Fruit fly (Drosophila melanogaster) whole organism, embryonic: ENCODE measurements around the gene Syx1A.
A peak's percentile ranks its signal among the peaks of the same experiment; 100 is the strongest.

ENCODE experiments used
- C15 ChIP-seq: fragments of 200-800 bp; sonication (Bioruptor generic); IDR thresholded peaks from 3 replicates; pipeline ENCODE4 v1.3.6; 2022; ENCODE audit warnings: missing biosample characterization, missing genetic modification characterization
- CG10366 ChIP-seq: fragments of 200-800 bp; sonication (Bioruptor generic); IDR thresholded peaks from 2 replicates; pipeline ENCODE4 v1.3.6; 2022; ENCODE audit warnings: missing biosample characterization, missing genetic modification characterization
- CG10543 ChIP-seq: fragments of 200-800 bp; sonication (Bioruptor generic); optimal IDR thresholded peaks from 3 replicates; lab custom pipeline; 2017; ENCODE audit warnings: missing biosample characterization, mild to moderate bottlenecking, missing genetic modification characterization, moderate library complexity
- CG12219 ChIP-seq: fragments of 200-800 bp; sonication (Bioruptor generic); optimal IDR thresholded peaks from 3 replicates; lab custom pipeline; 2018; ENCODE audit warnings: missing biosample characterization, mild to moderate bottlenecking, missing genetic modification characterization
- CG13287 ChIP-seq: fragments of 200-800 bp; sonication (Bioruptor generic); IDR thresholded peaks from 2 replicates; pipeline ENCODE4 v1.3.6; 2022; ENCODE audit warnings: missing biosample characterization, missing genetic modification characterization; ENCODE audit not compliant: partially characterized antibody
- CG14965 ChIP-seq: fragments of 200-800 bp; sonication (Bioruptor generic); optimal IDR thresholded peaks from 2 replicates; lab custom pipeline; 2016; ENCODE audit warnings: missing biosample characterization, missing genetic modification characterization, borderline replicate concordance
- CG15479 ChIP-seq: fragments of 200-800 bp; sonication (Bioruptor generic); optimal IDR thresholded peaks from 3 replicates; lab custom pipeline; 2019; ENCODE audit warnings: missing biosample characterization, mild to moderate bottlenecking, missing genetic modification characterization, moderate library complexity
- CG15514 ChIP-seq: fragments of 200-800 bp; sonication (Bioruptor generic); optimal IDR thresholded peaks from 3 replicates; lab custom pipeline; 2017; ENCODE audit warnings: missing biosample characterization, missing genetic modification characterization, mild to moderate bottlenecking, moderate library complexity, missing genetic modification reagents
- CG15601 ChIP-seq: fragments of 200-800 bp; sonication (Bioruptor generic); optimal IDR thresholded peaks from 3 replicates; lab custom pipeline; 2019; ENCODE audit warnings: missing biosample characterization, mild to moderate bottlenecking, missing genetic modification characterization, moderate library complexity
- CG1602 ChIP-seq: fragments of 200-800 bp; sonication (Bioruptor generic); optimal IDR thresholded peaks from 3 replicates; lab custom pipeline; 2016; ENCODE audit warnings: missing biosample characterization, missing genetic modification characterization
- CG18619 ChIP-seq: fragments of 200-800 bp; sonication (Bioruptor generic); optimal IDR thresholded peaks from 3 replicates; lab custom pipeline; 2017; ENCODE audit warnings: missing biosample characterization, mild to moderate bottlenecking, missing genetic modification characterization
- CG2712 ChIP-seq: fragments of 200-800 bp; optimal IDR thresholded peaks from 3 replicates; lab custom pipeline; 2019; ENCODE audit warnings: missing biosample characterization, mild to moderate bottlenecking, missing genetic modification characterization, moderate library complexity
- CG31441 ChIP-seq: fragments of 200-800 bp; sonication (Bioruptor generic); IDR thresholded peaks from 2 replicates; pipeline ENCODE4 v1.3.6; 2022; ENCODE audit warnings: missing biosample characterization, missing genetic modification characterization
- CG4328 ChIP-seq: fragments of 200-800 bp; sonication (Bioruptor generic); optimal IDR thresholded peaks from 3 replicates; lab custom pipeline; 2017; ENCODE audit warnings: missing biosample characterization, missing genetic modification reagents, missing genetic modification characterization
- CG43689 ChIP-seq: fragments of 200-800 bp; sonication (Bioruptor generic); IDR thresholded peaks from 2 replicates; pipeline ENCODE4 v1.3.6; 2022; ENCODE audit warnings: missing biosample characterization, missing genetic modification characterization
- CG5953 ChIP-seq: fragments of 200-800 bp; sonication (Bioruptor generic); IDR thresholded peaks from 2 replicates; pipeline ENCODE4 v1.3.6; 2022; ENCODE audit warnings: missing biosample characterization, missing genetic modification characterization
- CG6272 ChIP-seq: fragments of 200-800 bp; sonication (Bioruptor generic); IDR thresholded peaks from 2 replicates; pipeline ENCODE4 v1.3.6; 2022; ENCODE audit warnings: missing biosample characterization, missing genetic modification characterization
- CG6683 ChIP-seq: fragments of 200-800 bp; sonication (Bioruptor generic); optimal IDR thresholded peaks from 2 replicates; lab custom pipeline; 2017; ENCODE audit warnings: missing biosample characterization, mild to moderate bottlenecking, missing genetic modification characterization, missing genetic modification reagents
- Chrac-16 ChIP-seq: fragments of 200-800 bp; sonication (Bioruptor generic); optimal IDR thresholded peaks from 3 replicates; lab custom pipeline; 2016; ENCODE audit warnings: missing biosample characterization, missing genetic modification characterization
- Dp ChIP-seq: fragments of 200-800 bp; sonication (Bioruptor generic); optimal IDR thresholded peaks from 2 replicates; lab custom pipeline; 2018; ENCODE audit warnings: missing biosample characterization, mild to moderate bottlenecking, missing genetic modification characterization, moderate library complexity
- Fer1 ChIP-seq: fragments of 200-800 bp; sonication (Bioruptor generic); optimal IDR thresholded peaks from 2 replicates; lab custom pipeline; 2017; ENCODE audit warnings: missing biosample characterization, mild to moderate bottlenecking, missing genetic modification characterization
- Hr78 ChIP-seq, 2 experiments: fragments of 200-800 bp in 1 of 2; fragments of >200 bp in 1 of 2; sonication (Bioruptor generic) in 1 of 2; optimal IDR thresholded peaks; 2 replicates each; lab custom pipeline; 2017 to 2019; ENCODE audit warnings: missing biosample characterization in 2 of 2, missing genetic modification characterization in 2 of 2, mild to moderate bottlenecking in 1 of 2, moderate library complexity in 1 of 2
- Jarid2 ChIP-seq: fragments of 200-800 bp; sonication (Bioruptor generic); optimal IDR thresholded peaks from 3 replicates; lab custom pipeline; 2017; ENCODE audit warnings: mild to moderate bottlenecking, missing biosample characterization, missing genetic modification reagents, missing genetic modification characterization
- Neu2 ChIP-seq: fragments of 200-800 bp; sonication (Bioruptor generic); optimal IDR thresholded peaks from 3 replicates; lab custom pipeline; 2016; ENCODE audit warnings: missing biosample characterization, missing genetic modification characterization, borderline replicate concordance
- Scr ChIP-seq: fragments of 200-800 bp; sonication (Bioruptor generic); IDR thresholded peaks from 2 replicates; pipeline ENCODE4 v1.3.6; 2022; ENCODE audit warnings: missing biosample characterization, missing genetic modification characterization; ENCODE audit not compliant: partially characterized antibody
- Sox102F ChIP-seq: fragments of 200-800 bp; sonication (Bioruptor generic); optimal IDR thresholded peaks from 2 replicates; lab custom pipeline; 2018; ENCODE audit warnings: missing biosample characterization, mild to moderate bottlenecking, missing genetic modification characterization, moderate library complexity
- Taf1 ChIP-seq: fragments of 200-800 bp; sonication (Bioruptor generic); IDR thresholded peaks from 2 replicates; pipeline ENCODE4 v1.3.6; 2022; ENCODE audit warnings: missing biosample characterization, missing genetic modification characterization
- Trl ChIP-seq, 3 experiments: fragments of >200 bp in 2 of 3; fragments of 200-800 bp in 1 of 3; sonication (Bioruptor generic) in 1 of 3; optimal IDR thresholded peaks; 2 replicates in 1 of 3; 3 replicates in 2 of 3; lab custom pipeline; 2016 to 2017; ENCODE audit warnings: missing biosample characterization in 1 of 3, missing genetic modification characterization in 1 of 3
- abd-A ChIP-seq: fragments of 200-800 bp; sonication (Bioruptor generic); optimal IDR thresholded peaks from 3 replicates; lab custom pipeline; 2019; ENCODE audit warnings: missing biosample characterization, mild to moderate bottlenecking, missing genetic modification characterization, moderate library complexity
- ash1 ChIP-seq: fragments of 200-800 bp; sonication (Bioruptor generic); optimal IDR thresholded peaks from 2 replicates; lab custom pipeline; 2018; ENCODE audit warnings: missing biosample characterization, mild to moderate bottlenecking, missing genetic modification characterization
- bab2 ChIP-seq: fragments of 200-800 bp; sonication (Bioruptor generic); optimal IDR thresholded peaks from 2 replicates; lab custom pipeline; 2016; ENCODE audit warnings: missing biosample characterization, missing genetic modification characterization
- dimm ChIP-seq: fragments of 200-800 bp; sonication (Bioruptor generic); IDR thresholded peaks from 2 replicates; pipeline ENCODE4 v1.3.6; 2022; ENCODE audit warnings: missing biosample characterization, missing genetic modification characterization
- gcm ChIP-seq: fragments of 200-800 bp; sonication (Bioruptor generic); optimal IDR thresholded peaks from 2 replicates; lab custom pipeline; 2019; ENCODE audit warnings: missing biosample characterization, mild to moderate bottlenecking, missing genetic modification characterization, moderate library complexity
- h ChIP-seq: fragments of >200 bp; optimal IDR thresholded peaks from 2 replicates; lab custom pipeline; 2017
- insv ChIP-seq, 2 experiments: fragments of 200-800 bp; sonication (Bioruptor generic); optimal IDR thresholded peaks; 3 replicates each; lab custom pipeline; 2016 to 2018; ENCODE audit warnings: missing biosample characterization in 2 of 2, missing genetic modification characterization in 2 of 2
- lov ChIP-seq, 2 experiments: fragments of 200-800 bp in 1 of 2; fragments of >200 bp in 1 of 2; sonication (Bioruptor generic) in 1 of 2; IDR thresholded peaks in 1 of 2; optimal IDR thresholded peaks in 1 of 2; 2 replicates in 1 of 2; 3 replicates in 1 of 2; pipeline versions ENCODE4 v1.3.6 to Lab custom; 2017 to 2022; ENCODE audit warnings: missing biosample characterization in 1 of 2, missing genetic modification characterization in 1 of 2
- org-1 ChIP-seq: fragments of 200-800 bp; sonication (Bioruptor generic); optimal IDR thresholded peaks from 2 replicates; lab custom pipeline; 2017; ENCODE audit warnings: missing biosample characterization, missing genetic modification characterization
- pb ChIP-seq: fragments of 200-800 bp; sonication (Bioruptor generic); optimal IDR thresholded peaks from 3 replicates; lab custom pipeline; 2016; ENCODE audit warnings: missing biosample characterization, missing genetic modification characterization
- pnt ChIP-seq: fragments of 200-800 bp; sonication (Bioruptor generic); optimal IDR thresholded peaks from 3 replicates; lab custom pipeline; 2016; ENCODE audit warnings: missing biosample characterization, missing genetic modification characterization
- psq ChIP-seq: fragments of 200-800 bp; sonication (Bioruptor generic); optimal IDR thresholded peaks from 2 replicates; lab custom pipeline; 2017; ENCODE audit warnings: missing biosample characterization, missing genetic modification characterization
- pum ChIP-seq: fragments of 200-800 bp; sonication (Bioruptor generic); optimal IDR thresholded peaks from 2 replicates; lab custom pipeline; 2016; ENCODE audit warnings: missing biosample characterization, missing genetic modification characterization
- sc ChIP-seq, 3 experiments: fragments of >200 bp in 2 of 3; fragments of 200-800 bp in 1 of 3; sonication (Bioruptor generic) in 1 of 3; optimal IDR thresholded peaks; 2 replicates in 2 of 3; 3 replicates in 1 of 3; lab custom pipeline; 2017; ENCODE audit warnings: mild to moderate bottlenecking in 1 of 3, missing biosample characterization in 1 of 3, missing genetic modification characterization in 1 of 3, missing genetic modification reagents in 1 of 3
- vfl ChIP-seq: fragments of 200-800 bp; sonication (Bioruptor generic); optimal IDR thresholded peaks from 2 replicates; lab custom pipeline; 2016; ENCODE audit warnings: missing biosample characterization, missing genetic modification characterization

Gene Syx1A

dm6 chr3R:24105312-24105902 is at the start of gene Syx1A (continued):
- TF ChIP-seq CG12219 (GFP tag; lab: Kevin White, UChicago) (peak; percentile 10), Hr78 (GFP tag; optimal IDR thresholded peaks at IDR 0.05; lab: Kevin White, UChicago) (no peak), CG10543 (GFP tag; lab: Kevin White, UChicago) (peak; percentile 68), CG18619 (peak; percentile 23), CG4328 (GFP tag; lab: Kevin White, UChicago) (peak; percentile 19), Dp (GFP tag; lab: Kevin White, UChicago) (peak; percentile 25)

DNA sequence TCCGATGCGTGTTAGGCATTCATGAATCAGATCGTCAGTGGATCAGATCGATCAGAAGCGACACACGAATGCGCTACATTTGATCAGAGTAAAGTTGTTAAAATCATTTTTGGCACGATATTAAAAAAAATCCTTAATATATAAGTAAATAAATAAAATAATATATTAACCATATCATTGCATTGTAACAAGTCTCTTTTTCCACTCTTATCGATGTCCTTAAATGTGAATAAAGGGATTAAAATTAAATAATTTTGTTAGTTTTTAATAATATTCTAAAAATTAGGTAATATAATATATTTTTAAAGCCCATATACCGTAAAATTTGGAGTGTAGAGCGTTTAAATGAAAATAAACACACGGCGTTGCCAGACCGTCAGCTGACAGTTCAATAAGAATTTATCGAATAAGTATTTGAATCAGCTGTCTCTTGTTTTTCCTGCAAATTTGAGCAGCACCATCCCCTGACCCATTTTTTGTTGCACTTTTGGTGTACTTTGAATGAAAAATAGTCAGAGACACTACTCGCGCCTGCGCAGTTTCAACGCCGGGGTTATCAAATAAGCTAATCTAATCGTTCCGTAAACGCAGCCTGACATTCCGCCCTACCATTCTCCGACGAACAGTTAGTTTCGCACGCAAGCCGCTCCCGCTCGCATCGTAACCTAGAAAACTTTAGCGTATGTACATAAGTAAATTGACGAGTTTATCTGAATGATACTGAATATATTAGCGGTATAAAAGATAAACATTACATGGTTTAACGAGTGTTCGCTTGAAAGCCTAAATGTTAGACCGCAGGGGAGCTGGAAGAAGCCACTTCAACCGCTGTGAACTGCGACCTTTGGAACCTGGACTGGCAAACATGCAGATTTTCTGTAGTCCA is 46.6 kb upstream of the Syx1A start, which contains the start of the genes p38a and CG6178:
Gene p38a (minus strand): TSS at position 398 of the 886 bp plus-strand sequence.
Gene CG6178 (plus strand): TSS at position 424 of the 886 bp plus-strand sequence.
- peak; percentile 95 for TF ChIP-seq C15 (GFP tag; lab: Robert Waterston, UW)
- TF ChIP-seq Jarid2: peak; percentile 86
- TF ChIP-seq Taf1: peak; percentile 88
- TF ChIP-seq psq: peak; percentile 90
- TF ChIP-seq pum (GFP tag; lab: Kevin White, UChicago): peak; percentile 35
- TF ChIP-seq CG15479: peak; percentile 39
- peak in 1 of 2 experiments; percentile 72 for TF ChIP-seq insv (GFP tag; optimal IDR thresholded peaks at IDR 0.05; lab: Kevin White, UChicago)
- no peak for TF ChIP-seq h (lab: Kevin White, UChicago)
- TF ChIP-seq CG14965 (GFP tag; lab: Kevin White, UChicago): no peak
- TF ChIP-seq bab2 (GFP tag; lab: Kevin White, UChicago): peak; percentile 69
- no peak for TF ChIP-seq sc (optimal IDR thresholded peaks at IDR 0.05; lab: Kevin White, UChicago)
- TF ChIP-seq sc (GFP tag; optimal IDR thresholded peaks at IDR 0.05; lab: Kevin White, UChicago): peak; percentile 94
- no peak for TF ChIP-seq abd-A (tag; lab: Kevin White, UChicago)
- TF ChIP-seq CG43689: peak; percentile 92
- TF ChIP-seq Hr78 (GFP tag; optimal IDR thresholded peaks at IDR 0.05; lab: Kevin White, UChicago): peak in 1 of 2 experiments; percentile 83
- TF ChIP-seq CG2712 (tag; lab: Kevin White, UChicago): peak; percentile 99
- TF ChIP-seq CG6683 (GFP tag; lab: Kevin White, UChicago): peak; percentile 95
- TF ChIP-seq CG6272: peak; percentile 94
- peak; percentile 94 for TF ChIP-seq CG5953 (GFP tag; lab: Robert Waterston, UW)
- TF ChIP-seq CG15601 (tag; lab: Kevin White, UChicago): peak; percentile 95
- TF ChIP-seq vfl (GFP tag; lab: Kevin White, UChicago): peak; percentile 62
- peak; percentile 88 for TF ChIP-seq dimm (GFP tag; lab: Robert Waterston, UW)
- peak; percentile 89 for TF ChIP-seq CG15514 (GFP tag; lab: Kevin White, UChicago)
- peak; percentile 96 for TF ChIP-seq CG10366 (GFP tag; lab: Robert Waterston, UW)
- no peak for TF ChIP-seq lov (optimal IDR thresholded peaks at IDR 0.05; lab: Kevin White, UChicago)
- peak; percentile 81; the same call in 2 of the 3 replicates for TF ChIP-seq lov (GFP tag; IDR thresholded peaks at IDR 0.05; lab: Robert Waterston, UW)
- TF ChIP-seq Chrac-16 (GFP tag; lab: Kevin White, UChicago): peak; percentile 89
- peak; percentile 93 for TF ChIP-seq CG1602 (GFP tag; lab: Kevin White, UChicago)
- peak; percentile 48 for TF ChIP-seq ash1 (GFP tag; lab: Kevin White, UChicago)
- TF ChIP-seq CG13287: no peak
- TF ChIP-seq Fer1 (GFP tag; lab: Kevin White, UChicago): peak; percentile 97
- TF ChIP-seq pnt: peak; percentile 53
- TF ChIP-seq org-1 (GFP tag; lab: Kevin White, UChicago): peak; percentile 92
- TF ChIP-seq Sox102F (GFP tag; lab: Kevin White, UChicago): peak; percentile 99
- TF ChIP-seq Scr (GFP tag; lab: Robert Waterston, UW): 0 out of 2 replicates have a peak, but pooled peaks have one; percentile 14
- TF ChIP-seq Neu2 (GFP tag; lab: Kevin White, UChicago): no peak
- peak; percentile 99 for TF ChIP-seq CG31441 (GFP tag; lab: Robert Waterston, UW)
- no peak for TF ChIP-seq pb
- TF ChIP-seq Trl (optimal IDR thresholded peaks at IDR 0.05; lab: Kevin White, UChicago): no peak
- peak; percentile 15 for TF ChIP-seq Trl (GFP tag; optimal IDR thresholded peaks at IDR 0.05; lab: Kevin White, UChicago)
- peak; percentile 98 for TF ChIP-seq gcm (GFP tag; lab: Kevin White, UChicago)
